Worm (Caenorhabditis elegans): ENCODE measurements around the gene ins-9.

ins-9 gene

DNA sequence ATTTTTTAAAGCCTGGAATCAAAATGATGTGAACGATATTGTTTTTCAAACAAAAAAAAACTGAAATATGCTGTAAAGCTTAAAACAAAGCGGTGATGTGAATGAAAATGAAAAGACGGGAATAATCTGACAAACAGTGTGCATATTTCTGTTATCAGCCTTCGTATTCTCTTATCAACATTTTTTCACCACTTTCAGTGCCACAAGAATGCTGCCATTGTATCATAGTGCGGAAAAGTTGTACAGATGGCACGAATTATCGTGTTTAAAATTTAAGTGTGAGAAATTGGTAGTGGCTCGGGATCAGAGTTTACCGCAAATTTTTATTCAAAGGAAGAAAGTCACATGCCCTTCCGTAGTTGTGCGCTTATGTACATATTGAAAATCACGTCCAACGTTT is 42.0 kb downstream of the ins-9 start, which contains the start of gene ifd-1:
TSS of gene ifd-1 (minus strand) at position 12 of the 400 bp plus-strand sequence.
- TF ChIP-seq syd-9 (tag; optimal IDR thresholded peaks at IDR 0.05) (no peak), elt-2 (tag; optimal IDR thresholded peaks at IDR 0.05) (peak; percentile 80)

DNA sequence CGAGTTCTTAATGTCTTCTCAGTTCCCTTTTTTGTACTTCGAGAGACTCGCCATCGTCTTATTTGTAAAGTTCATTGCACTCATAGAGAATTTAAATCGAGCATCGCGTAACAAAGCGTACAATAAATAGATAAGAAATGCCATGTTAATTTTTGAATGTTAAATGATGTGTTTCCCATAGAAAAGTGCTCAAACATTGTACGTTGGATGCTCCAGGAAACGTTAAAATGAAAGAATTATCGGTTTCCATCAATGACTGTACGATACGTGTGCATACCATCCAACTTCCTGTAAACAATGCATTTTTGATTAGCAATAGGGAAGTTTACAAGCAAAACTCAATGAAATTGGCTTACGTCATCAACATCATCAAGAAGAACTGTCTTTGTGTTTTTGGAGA is 45.8 kb downstream of the ins-9 start:
- no peak for TF ChIP-seq C08G9.2 (tag; optimal IDR thresholded peaks at IDR 0.05)
- no peak for TF ChIP-seq pha-2 (tag; optimal IDR thresholded peaks at IDR 0.05)
- no peak for TF ChIP-seq rnt-1 (tag; optimal IDR thresholded peaks at IDR 0.05)
- no peak for TF ChIP-seq ceh-2 (tag; optimal IDR thresholded peaks at IDR 0.05)
- TF ChIP-seq nfya-1 (tag; optimal IDR thresholded peaks at IDR 0.05), result no peak
- TF ChIP-seq pat-9 (tag; optimal IDR thresholded peaks at IDR 0.05), result no peak
- no peak for TF ChIP-seq tbx-7 (tag; optimal IDR thresholded peaks at IDR 0.05)

DNA sequence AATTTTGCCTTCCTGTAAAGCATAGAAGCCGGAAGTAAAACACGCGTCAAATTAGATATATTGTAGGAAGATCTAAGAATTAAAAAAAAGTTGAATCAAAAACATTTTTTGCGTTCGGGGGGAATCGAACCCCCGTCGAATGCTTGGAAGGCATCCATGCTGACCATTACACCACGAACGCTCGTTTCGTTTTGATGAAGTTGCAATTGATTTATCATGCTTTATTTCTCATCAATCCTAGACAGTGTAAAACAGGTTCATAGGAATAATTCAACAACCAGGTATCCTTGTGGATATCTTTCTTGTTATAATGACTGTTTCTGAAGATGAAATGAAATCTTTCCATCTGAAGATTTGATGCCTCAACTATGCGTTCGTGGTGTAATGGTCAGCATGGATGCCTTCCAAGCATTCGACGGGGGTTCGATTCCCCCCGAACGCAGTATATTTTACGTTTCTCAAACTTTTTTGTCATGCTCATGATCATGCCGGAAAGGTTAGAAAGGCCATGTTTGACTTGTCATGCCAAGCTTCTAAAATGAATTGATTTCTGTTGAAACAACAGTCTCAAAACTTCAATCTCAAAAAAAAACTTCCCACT is 46.5 kb downstream of the ins-9 start:
- no peak for TF ChIP-seq mec-3 (tag; optimal IDR thresholded peaks at IDR 0.05; ENCODE audit: borderline replicate concordance)

DNA sequence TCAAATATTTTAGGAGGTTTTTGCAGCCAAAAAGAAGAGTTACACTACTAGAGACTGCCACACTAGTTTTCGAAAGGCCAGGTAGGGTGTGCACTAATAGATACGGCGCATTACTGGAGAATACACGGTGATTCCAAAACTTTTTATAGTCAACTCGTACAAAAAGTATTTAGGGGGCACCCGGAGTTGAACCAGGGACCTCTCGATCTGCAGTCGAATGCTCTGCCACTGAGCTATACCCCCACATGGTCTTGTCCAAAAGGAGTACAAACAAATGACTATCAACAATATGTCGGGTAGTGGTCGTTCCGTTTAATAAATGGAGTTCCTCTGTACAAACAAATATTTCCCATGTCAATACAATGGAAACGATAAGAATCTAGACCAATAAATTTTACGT is 48.5 kb downstream of the ins-9 start:
- no peak for TF ChIP-seq pag-3 (tag; optimal IDR thresholded peaks at IDR 0.05; ENCODE audit: borderline replicate concordance)
- TF ChIP-seq lim-6 (tag; optimal IDR thresholded peaks at IDR 0.05), result no peak
- TF ChIP-seq gmeb-2 (tag; optimal IDR thresholded peaks at IDR 0.05), result peak; percentile 33
- no peak for TF ChIP-seq npax-4 (tag; optimal IDR thresholded peaks at IDR 0.05)
- peak; percentile 66 for TF ChIP-seq elt-2 (tag; optimal IDR thresholded peaks at IDR 0.05)
- TF ChIP-seq hlh-15 (tag; optimal IDR thresholded peaks at IDR 0.05), result no peak
- TF ChIP-seq T23F11.4 (GFP tag; optimal IDR thresholded peaks at IDR 0.05), result no peak
- TF ChIP-seq sdc-2 (tag; optimal IDR thresholded peaks at IDR 0.05), result no peak
- no peak for TF ChIP-seq sox-2 (GFP tag; IDR thresholded peaks at IDR 0.05)
- TF ChIP-seq nhr-232 (tag; optimal IDR thresholded peaks at IDR 0.05), result no peak
- no peak for TF ChIP-seq odd-2 (tag; optimal IDR thresholded peaks at IDR 0.05)
- TF ChIP-seq ref-2 (tag; optimal IDR thresholded peaks at IDR 0.05), result peak; percentile 29
- peak; percentile 3 for TF ChIP-seq fkh-6 (tag; optimal IDR thresholded peaks at IDR 0.05)
- TF ChIP-seq rnt-1 (tag; optimal IDR thresholded peaks at IDR 0.05), result no peak
- TF ChIP-seq hlh-6 (tag; optimal IDR thresholded peaks at IDR 0.05), result no peak
- TF ChIP-seq ceh-31 (tag; optimal IDR thresholded peaks at IDR 0.05), result no peak
- no peak for TF ChIP-seq fkh-10 (GFP tag; optimal IDR thresholded peaks at IDR 0.05)
- TF ChIP-seq zip-5 (tag; optimal IDR thresholded peaks at IDR 0.05), result no peak
- TF ChIP-seq madf-2 (tag; optimal IDR thresholded peaks at IDR 0.05), result no peak
- no peak for TF ChIP-seq ztf-16 (tag; optimal IDR thresholded peaks at IDR 0.05)
- TF ChIP-seq che-1 (tag; optimal IDR thresholded peaks at IDR 0.05), result peak; percentile 54
- TF ChIP-seq elt-4 (tag; optimal IDR thresholded peaks at IDR 0.05), result no peak
- TF ChIP-seq nfya-1 (tag; optimal IDR thresholded peaks at IDR 0.05), result no peak
- no peak for TF ChIP-seq ceh-19 (GFP tag; optimal IDR thresholded peaks at IDR 0.05)
- peak; percentile 27 for TF ChIP-seq ceh-34 (tag; optimal IDR thresholded peaks at IDR 0.05)
- no peak for TF ChIP-seq lin-11 (tag; optimal IDR thresholded peaks at IDR 0.05)
- TF ChIP-seq C38D4.7 (GFP tag; optimal IDR thresholded peaks at IDR 0.05), result peak; percentile 11
- no peak for TF ChIP-seq ceh-18 (tag; optimal IDR thresholded peaks at IDR 0.05)
- TF ChIP-seq sox-4 (tag; optimal IDR thresholded peaks at IDR 0.05), result peak; percentile 26
- TF ChIP-seq pha-2 (tag; optimal IDR thresholded peaks at IDR 0.05), result no peak
- no peak for TF ChIP-seq ceh-22 (tag; optimal IDR thresholded peaks at IDR 0.05)
- TF ChIP-seq ceh-30 (tag; optimal IDR thresholded peaks at IDR 0.05), result no peak
- TF ChIP-seq pqm-1 (tag; optimal IDR thresholded peaks at IDR 0.05), result no peak
- TF ChIP-seq ttx-3 (tag; optimal IDR thresholded peaks at IDR 0.05), result no peak
- no peak for TF ChIP-seq ceh-24 (tag; optimal IDR thresholded peaks at IDR 0.05)
- TF ChIP-seq hlh-30 (tag; optimal IDR thresholded peaks at IDR 0.05; ENCODE audit: insufficient read depth), result no peak
- no peak for TF ChIP-seq F13H6.1 (tag; optimal IDR thresholded peaks at IDR 0.05)
- TF ChIP-seq ceh-6 (GFP tag; optimal IDR thresholded peaks at IDR 0.05), result peak; percentile 48
- no peak for TF ChIP-seq ceh-45 (GFP tag; IDR thresholded peaks at IDR 0.05)
- TF ChIP-seq syd-9 (tag; optimal IDR thresholded peaks at IDR 0.05), result no peak
- no peak for TF ChIP-seq unc-42 (tag; optimal IDR thresholded peaks at IDR 0.05)
- no peak for TF ChIP-seq mec-3 (tag; optimal IDR thresholded peaks at IDR 0.05; ENCODE audit: borderline replicate concordance)

Data from whole organism, late embryonic.